Fruit fly (Drosophila melanogaster) whole organism, prepupa: Measurements from ENCODE around the gene fne.

ENCODE experiments used
- Blimp-1 ChIP-seq: fragments of 200-800 bp; sonication (Bioruptor generic); optimal IDR thresholded peaks from 3 replicates; lab custom pipeline; 2017; ENCODE audit warnings: missing biosample characterization, missing genetic modification characterization, mild to moderate bottlenecking, moderate library complexity, missing genetic modification reagents
- CG10631 ChIP-seq: fragments of 200-800 bp; sonication (Bioruptor generic); optimal IDR thresholded peaks from 2 replicates; lab custom pipeline; 2016; ENCODE audit warnings: missing biosample characterization, missing genetic modification characterization
- CG10669 ChIP-seq: fragments of 200-800 bp; sonication (Bioruptor generic); optimal IDR thresholded peaks from 3 replicates; lab custom pipeline; 2018; ENCODE audit warnings: missing biosample characterization, mild to moderate bottlenecking, missing genetic modification characterization, moderate library complexity
- CG11762 ChIP-seq: fragments of 200-800 bp; sonication (Bioruptor generic); optimal IDR thresholded peaks from 3 replicates; lab custom pipeline; 2016; ENCODE audit warnings: missing biosample characterization, missing genetic modification characterization; ENCODE audit not compliant: insufficient read depth
- CG11902 ChIP-seq: fragments of 200-800 bp; sonication (Bioruptor generic); optimal IDR thresholded peaks from 3 replicates; lab custom pipeline; 2016; ENCODE audit warnings: missing biosample characterization, missing genetic modification characterization
- CG15336 ChIP-seq: fragments of 200-800 bp; sonication (Bioruptor generic); IDR thresholded peaks from 2 replicates; pipeline ENCODE4 v1.3.6; 2022; ENCODE audit warnings: missing biosample characterization, missing genetic modification characterization
- CG3032 ChIP-seq: fragments of 200-800 bp; optimal IDR thresholded peaks from 2 replicates; lab custom pipeline; 2019; ENCODE audit warnings: missing biosample characterization, mild to moderate bottlenecking, missing genetic modification characterization, moderate library complexity
- CG31627 ChIP-seq: fragments of 200-800 bp; sonication (Bioruptor generic); optimal IDR thresholded peaks from 3 replicates; lab custom pipeline; 2016; ENCODE audit warnings: missing biosample characterization, missing genetic modification characterization
- CG32006 ChIP-seq: fragments of 200-800 bp; sonication (Bioruptor generic); optimal IDR thresholded peaks from 3 replicates; lab custom pipeline; 2017; ENCODE audit warnings: missing biosample characterization, mild to moderate bottlenecking, missing genetic modification characterization
- CG34406 ChIP-seq: fragments of 200-800 bp; sonication (Bioruptor generic); optimal IDR thresholded peaks from 3 replicates; lab custom pipeline; 2016; ENCODE audit warnings: missing biosample characterization, missing genetic modification characterization
- CG3919 ChIP-seq: fragments of 200-800 bp; sonication (Bioruptor generic); optimal IDR thresholded peaks from 3 replicates; lab custom pipeline; 2016; ENCODE audit warnings: missing biosample characterization, missing genetic modification characterization
- CG4318 ChIP-seq: fragments of 200-800 bp; sonication (Bioruptor generic); optimal IDR thresholded peaks from 3 replicates; lab custom pipeline; 2017; ENCODE audit warnings: missing biosample characterization, mild to moderate bottlenecking, missing genetic modification characterization
- CG6276 ChIP-seq: fragments of 200-800 bp; sonication (Bioruptor generic); optimal IDR thresholded peaks from 2 replicates; lab custom pipeline; 2017; ENCODE audit warnings: missing biosample characterization, mild to moderate bottlenecking, missing genetic modification characterization
- CG6808 ChIP-seq: fragments of 200-800 bp; sonication (Bioruptor generic); optimal IDR thresholded peaks from 3 replicates; lab custom pipeline; 2017; ENCODE audit warnings: missing biosample characterization, missing genetic modification characterization, mild to moderate bottlenecking, moderate library complexity, missing genetic modification reagents
- CG6854 ChIP-seq: fragments of 200-800 bp; sonication (Bioruptor generic); optimal IDR thresholded peaks from 2 replicates; lab custom pipeline; 2017; ENCODE audit warnings: missing biosample characterization, mild to moderate bottlenecking, missing genetic modification characterization
- CG7368 ChIP-seq: fragments of 200-800 bp; sonication (Bioruptor generic); optimal IDR thresholded peaks from 3 replicates; lab custom pipeline; 2016; ENCODE audit warnings: missing biosample characterization, missing genetic modification characterization
- CG8119 ChIP-seq: fragments of 200-800 bp; sonication (Bioruptor generic); IDR thresholded peaks from 3 replicates; pipeline ENCODE4 v1.3.6; 2022; ENCODE audit warnings: missing biosample characterization, missing genetic modification characterization
- CG8632 ChIP-seq: fragments of 200-800 bp; sonication (Bioruptor generic); optimal IDR thresholded peaks from 3 replicates; lab custom pipeline; 2016; ENCODE audit warnings: missing biosample characterization, missing genetic modification characterization
- Eip75B ChIP-seq: fragments of 200-800 bp; sonication (Bioruptor generic); optimal IDR thresholded peaks from 3 replicates; lab custom pipeline; 2016; ENCODE audit warnings: missing biosample characterization, missing genetic modification characterization
- Eip78C ChIP-seq: fragments of 200-800 bp; sonication (Bioruptor generic); peaks from one replicate; lab custom pipeline; 2016; ENCODE audit warnings: missing biosample characterization, missing genetic modification characterization
- Eip93F ChIP-seq: fragments of 200-800 bp; sonication (Bioruptor generic); optimal IDR thresholded peaks from 2 replicates; lab custom pipeline; 2016; ENCODE audit warnings: missing biosample characterization, mild to moderate bottlenecking, missing genetic modification characterization
- Ets21C ChIP-seq: fragments of 200-800 bp; sonication (Bioruptor generic); optimal IDR thresholded peaks from 3 replicates; lab custom pipeline; 2016; ENCODE audit warnings: missing biosample characterization, missing genetic modification characterization
- Ets96B ChIP-seq: fragments of 200-800 bp; optimal IDR thresholded peaks from 2 replicates; lab custom pipeline; 2019; ENCODE audit warnings: missing biosample characterization, mild to moderate bottlenecking, missing genetic modification characterization, moderate library complexity
- Gug ChIP-seq: fragments of 200-800 bp; sonication (Bioruptor generic); IDR thresholded peaks from 2 replicates; pipeline ENCODE4 v1.3.6; 2022; ENCODE audit warnings: missing biosample characterization, missing genetic modification characterization
- Hr38 ChIP-seq: sonication (Bioruptor generic); optimal IDR thresholded peaks from 2 replicates; lab custom pipeline; 2016; ENCODE audit warnings: missing biosample characterization, missing genetic modification characterization
- Hr4 ChIP-seq: fragments of 200-800 bp; sonication (Bioruptor generic); optimal IDR thresholded peaks from 3 replicates; lab custom pipeline; 2016; ENCODE audit warnings: missing biosample characterization, missing genetic modification characterization
- Lpt ChIP-seq: fragments of 200-800 bp; sonication (Bioruptor generic); optimal IDR thresholded peaks from 3 replicates; lab custom pipeline; 2016; ENCODE audit warnings: missing biosample characterization, missing genetic modification characterization
- Met ChIP-seq: fragments of 200-800 bp; sonication (Bioruptor generic); optimal IDR thresholded peaks from 3 replicates; lab custom pipeline; 2016; ENCODE audit warnings: missing biosample characterization, missing genetic modification characterization
- OdsH ChIP-seq: fragments of 200-800 bp; sonication (Bioruptor generic); optimal IDR thresholded peaks from 3 replicates; lab custom pipeline; 2016; ENCODE audit warnings: missing biosample characterization, missing genetic modification characterization
- Smox ChIP-seq: fragments of 200-800 bp; sonication (Bioruptor generic); optimal IDR thresholded peaks from 3 replicates; lab custom pipeline; 2016; ENCODE audit warnings: missing biosample characterization, missing genetic modification characterization
- Sox14 ChIP-seq: fragments of 200-800 bp; sonication (Bioruptor generic); optimal IDR thresholded peaks from 3 replicates; lab custom pipeline; 2016; ENCODE audit warnings: missing biosample characterization, missing genetic modification characterization
- achi ChIP-seq: fragments of 200-800 bp; sonication (Bioruptor generic); optimal IDR thresholded peaks from 3 replicates; lab custom pipeline; 2016; ENCODE audit warnings: missing biosample characterization, missing genetic modification characterization
- acj6 ChIP-seq: fragments of 200-800 bp; sonication (Bioruptor generic); optimal IDR thresholded peaks from 3 replicates; lab custom pipeline; 2016; ENCODE audit warnings: missing biosample characterization, missing genetic modification characterization
- cyc ChIP-seq: fragments of 200-800 bp; sonication (Bioruptor generic); optimal IDR thresholded peaks from 3 replicates; lab custom pipeline; 2016; ENCODE audit warnings: missing biosample characterization, missing genetic modification characterization
- dsx ChIP-seq: fragments of 200-800 bp; optimal IDR thresholded peaks from 3 replicates; lab custom pipeline; 2019; ENCODE audit warnings: missing biosample characterization, mild to moderate bottlenecking, missing genetic modification characterization, moderate library complexity; ENCODE audit not compliant: poor library complexity, severe bottlenecking
- eg ChIP-seq: fragments of 200-800 bp; sonication (Bioruptor generic); IDR thresholded peaks from 3 replicates; pipeline ENCODE4 v1.3.6; 2022; ENCODE audit warnings: missing biosample characterization, missing genetic modification characterization
- esn ChIP-seq: fragments of 200-800 bp; sonication (Bioruptor generic); optimal IDR thresholded peaks from 2 replicates; lab custom pipeline; 2016; ENCODE audit warnings: missing biosample characterization, mild to moderate bottlenecking, missing genetic modification characterization, moderate library complexity
- fd59A ChIP-seq: fragments of 200-800 bp; sonication (Bioruptor generic); optimal IDR thresholded peaks from 2 replicates; lab custom pipeline; 2017; ENCODE audit warnings: missing biosample characterization, mild to moderate bottlenecking, missing genetic modification characterization, missing genetic modification reagents
- fd85E ChIP-seq: fragments of 200-800 bp; sonication (Bioruptor generic); optimal IDR thresholded peaks from 3 replicates; lab custom pipeline; 2016; ENCODE audit warnings: missing biosample characterization, missing genetic modification characterization
- lz ChIP-seq: fragments of 200-800 bp; sonication (Bioruptor generic); optimal IDR thresholded peaks from 3 replicates; lab custom pipeline; 2016; ENCODE audit warnings: missing biosample characterization, missing genetic modification characterization
- pdm3 ChIP-seq: fragments of 200-800 bp; sonication (Bioruptor generic); optimal IDR thresholded peaks from 3 replicates; lab custom pipeline; 2016; ENCODE audit warnings: missing biosample characterization, missing genetic modification characterization
- salr ChIP-seq, 2 experiments: fragments of 200-800 bp; sonication (Bioruptor generic); optimal IDR thresholded peaks; 3 replicates each; lab custom pipeline; 2016 to 2018; ENCODE audit warnings: missing biosample characterization in 2 of 2, missing genetic modification characterization in 2 of 2, mild to moderate bottlenecking in 1 of 2
- ss ChIP-seq, 2 experiments: fragments of 200-800 bp; sonication (Bioruptor generic); optimal IDR thresholded peaks; 2 replicates in 1 of 2; 3 replicates in 1 of 2; lab custom pipeline; 2017 to 2018; ENCODE audit warnings: mild to moderate bottlenecking in 2 of 2, missing biosample characterization in 2 of 2, missing genetic modification characterization in 2 of 2, moderate library complexity in 1 of 2
- svp ChIP-seq: fragments of 200-800 bp; sonication (Bioruptor generic); peaks from one replicate; lab custom pipeline; 2016; ENCODE audit warnings: missing biosample characterization, missing genetic modification characterization
- topi ChIP-seq: fragments of 200-800 bp; sonication (Bioruptor generic); optimal IDR thresholded peaks from 3 replicates; lab custom pipeline; 2016; ENCODE audit warnings: missing biosample characterization, missing genetic modification characterization
- vri ChIP-seq: fragments of 200-800 bp; sonication (Bioruptor generic); optimal IDR thresholded peaks from 3 replicates; lab custom pipeline; 2016; ENCODE audit warnings: missing biosample characterization, mild to moderate bottlenecking, missing genetic modification characterization

Gene fne

dm6 chrX:12905014-12905900 is 12.0 kb upstream of the fne start (continued):
- TF ChIP-seq CG34406 (GFP tag; lab: Kevin White, UChicago) (peak; percentile 44), CG11762 (no peak), CG6276 (GFP tag; lab: Kevin White, UChicago) (peak; percentile 63), CG11902 (GFP tag; lab: Kevin White, UChicago) (peak; percentile 31), pdm3 (GFP tag; lab: Kevin White, UChicago) (peak; percentile 55), CG10669 (GFP tag; lab: Kevin White, UChicago) (peak; percentile 23), Hr4 (GFP tag; lab: Kevin White, UChicago) (peak; percentile 68), CG8632 (peak; percentile 51), lz (GFP tag; lab: Kevin White, UChicago) (peak; percentile 4), dsx (GFP tag; lab: Kevin White, UChicago) (peak; percentile 42)

dm6 chrX:12905901-12906689 is 11.2 kb upstream of the fne start, which contains the start of gene CG4404:
CG4404 (minus strand) TSS chrX:12906018.
- peak; percentile 66 for TF ChIP-seq Eip78C (GFP tag; lab: Kevin White, UChicago)
- no peak for TF ChIP-seq cyc
- TF ChIP-seq Sox14 (GFP tag; lab: Kevin White, UChicago): no peak
- no peak for TF ChIP-seq Smox
- TF ChIP-seq CG6808 (GFP tag; lab: Kevin White, UChicago): no peak
- TF ChIP-seq CG11762: no peak
- TF ChIP-seq CG10669 (GFP tag; lab: Kevin White, UChicago): no peak
- TF ChIP-seq vri (GFP tag; lab: Kevin White, UChicago): no peak
- peak; percentile 14 for TF ChIP-seq acj6 (GFP tag; lab: Kevin White, UChicago)
- peak in 1 of 2 experiments; percentile 37 for TF ChIP-seq salr (GFP tag; optimal IDR thresholded peaks at IDR 0.05; lab: Kevin White, UChicago)
- TF ChIP-seq topi (GFP tag; lab: Kevin White, UChicago): no peak
- TF ChIP-seq Gug: no peak
- no peak for TF ChIP-seq esn
- no peak for TF ChIP-seq Blimp-1 (GFP tag; lab: Kevin White, UChicago)
- peak; percentile 11 for TF ChIP-seq achi (GFP tag; lab: Kevin White, UChicago)
- no peak for TF ChIP-seq Ets96B (tag; lab: Kevin White, UChicago)
- TF ChIP-seq CG10631 (GFP tag; lab: Kevin White, UChicago): no peak
- no peak for TF ChIP-seq CG8632
- TF ChIP-seq CG3032: no peak
- no peak for TF ChIP-seq Eip75B (GFP tag; lab: Kevin White, UChicago)
- TF ChIP-seq CG6854 (GFP tag; lab: Kevin White, UChicago): no peak
- TF ChIP-seq CG3919 (GFP tag; lab: Kevin White, UChicago): no peak
- TF ChIP-seq CG32006 (GFP tag; lab: Kevin White, UChicago): peak; percentile 70
- peak; percentile 32 for TF ChIP-seq CG4318
- no peak; the same call in 2 of the 3 replicates for TF ChIP-seq CG8119 (GFP tag; lab: Robert Waterston, UW)
- TF ChIP-seq fd85E (GFP tag; lab: Kevin White, UChicago): no peak
- TF ChIP-seq Lpt (GFP tag; lab: Kevin White, UChicago): no peak
- no peak for TF ChIP-seq Hr38
- TF ChIP-seq CG11902 (GFP tag; lab: Kevin White, UChicago): no peak
- TF ChIP-seq eg (GFP tag; lab: Robert Waterston, UW): 0 out of 3 replicates have a peak, but pooled peaks have one; percentile 51
- TF ChIP-seq fd59A (GFP tag; lab: Kevin White, UChicago): no peak
- no peak for TF ChIP-seq Eip93F (GFP tag; lab: Kevin White, UChicago)
- TF ChIP-seq Hr4 (GFP tag; lab: Kevin White, UChicago): peak; percentile 50
- peak; percentile 51 for TF ChIP-seq CG15336 (GFP tag; lab: Robert Waterston, UW)
- TF ChIP-seq pdm3 (GFP tag; lab: Kevin White, UChicago): no peak
- no peak for TF ChIP-seq svp (GFP tag; lab: Kevin White, UChicago)
- no peak for TF ChIP-seq ss (GFP tag; optimal IDR thresholded peaks at IDR 0.05; lab: Kevin White, UChicago)
- no peak for TF ChIP-seq CG31627 (GFP tag; lab: Kevin White, UChicago)
- no peak for TF ChIP-seq Ets21C (GFP tag; lab: Kevin White, UChicago)
- TF ChIP-seq CG7368: no peak
- TF ChIP-seq OdsH (GFP tag; lab: Kevin White, UChicago): peak; percentile 28
- TF ChIP-seq Met (GFP tag; lab: Kevin White, UChicago): no peak
